Worm (Caenorhabditis elegans) whole organism, L4 larva: ENCODE results near the gene unc-6.

Experiments used
- F10B5.3 ChIP-seq: sonication (generic microtip); optimal IDR thresholded peaks from 2 replicates; lab custom pipeline; 2016; ENCODE audit warnings: mild to moderate bottlenecking, missing genetic modification characterization, missing compliant biosample characterization
- F26F4.8 ChIP-seq: fragments of 200-800 bp; sonication (Bioruptor generic); conservative IDR thresholded peaks from 2 replicates; pipeline ENCODE4 v1.3.6; 2022; ENCODE audit warnings: missing genetic modification characterization, missing compliant biosample characterization
- F37D6.2 ChIP-seq: sonication (generic microtip); optimal IDR thresholded peaks from 2 replicates; lab custom pipeline; 2016; ENCODE audit warnings: mild to moderate bottlenecking, missing genetic modification characterization, missing compliant biosample characterization
- F49E8.2 ChIP-seq: sonication (generic microtip); optimal IDR thresholded peaks from 2 replicates; lab custom pipeline; 2016; ENCODE audit warnings: missing compliant biosample characterization, mild to moderate bottlenecking, missing genetic modification characterization, borderline replicate concordance
- R02D3.7 ChIP-seq: fragments of 150-350 bp; sonication (generic microtip); optimal IDR thresholded peaks from 3 replicates; lab custom pipeline; 2014; ENCODE audit warnings: missing biosample characterization, missing genetic modification characterization
- T20F7.1 ChIP-seq: fragments of 200-800 bp; sonication (Bioruptor generic); optimal IDR thresholded peaks from 2 replicates; lab custom pipeline; 2018; ENCODE audit warnings: mild to moderate bottlenecking, missing genetic modification characterization, missing compliant biosample characterization
- Y105C5A.15 ChIP-seq: fragments of 200-800 bp; sonication (Bioruptor generic); IDR thresholded peaks from 2 replicates; pipeline ENCODE4 v1.3.6; 2022; ENCODE audit warnings: missing genetic modification characterization, missing compliant biosample characterization
- Y5F2A.4 ChIP-seq: fragments of 200-800 bp; sonication (Bioruptor generic); optimal IDR thresholded peaks from 2 replicates; lab custom pipeline; 2018; ENCODE audit warnings: mild to moderate bottlenecking, missing genetic modification characterization, missing compliant biosample characterization
- aha-1 ChIP-seq: fragments of 150-350 bp; peaks from one replicate; lab custom pipeline; 2014; ENCODE audit warnings: missing biosample characterization, missing genetic modification characterization
- aly-2 ChIP-seq: sonication (generic microtip); optimal IDR thresholded peaks from 2 replicates; lab custom pipeline; 2018; ENCODE audit warnings: missing biosample characterization, missing genetic modification characterization
- attf-4 ChIP-seq: sonication (generic microtip); optimal IDR thresholded peaks from 3 replicates; lab custom pipeline; 2017; ENCODE audit warnings: missing biosample characterization, missing genetic modification characterization
- ces-1 ChIP-seq: fragments of 150-350 bp; sonication (generic microtip); optimal IDR thresholded peaks from 4 replicates; lab custom pipeline; 2014; ENCODE audit warnings: missing biosample characterization, missing genetic modification reagents, missing genetic modification characterization
- ctbp-1 ChIP-seq: fragments of 200-800 bp; sonication (Bioruptor generic); IDR thresholded peaks from 2 replicates; pipeline ENCODE4 v1.3.6; 2022; ENCODE audit warnings: missing genetic modification reagents, missing genetic modification characterization, missing compliant biosample characterization
- daf-12 ChIP-seq: fragments of 150-350 bp; optimal IDR thresholded peaks from 2 replicates; lab custom pipeline; 2014; ENCODE audit warnings: missing biosample characterization, missing genetic modification reagents, missing genetic modification characterization
- daf-16 ChIP-seq, 3 experiments: sonication (generic microtip); optimal IDR thresholded peaks; 2 replicates each; lab custom pipeline; 2016 to 2017; ENCODE audit warnings: missing genetic modification characterization in 3 of 3, missing genetic modification reagents in 3 of 3, mild to moderate bottlenecking in 2 of 3, missing compliant biosample characterization in 2 of 3, missing biosample characterization in 1 of 3, moderate library complexity in 1 of 3
- daf-8 ChIP-seq: fragments of 200-800 bp; sonication (Bioruptor generic); IDR thresholded peaks from 2 replicates; pipeline ENCODE4 v1.3.6; 2022; ENCODE audit warnings: missing genetic modification characterization, missing compliant biosample characterization
- dmd-6 ChIP-seq: fragments of 200-800 bp; sonication (Bioruptor generic); IDR thresholded peaks from 2 replicates; pipeline ENCODE4 v1.3.6; 2022; ENCODE audit warnings: missing genetic modification reagents, missing genetic modification characterization, missing compliant biosample characterization
- dmd-9 ChIP-seq: fragments of 200-800 bp; sonication (Bioruptor generic); IDR thresholded peaks from 2 replicates; pipeline ENCODE4 v1.3.6; 2022; ENCODE audit warnings: missing genetic modification reagents, missing genetic modification characterization, missing compliant biosample characterization
- dve-1 ChIP-seq: sonication (generic microtip); optimal IDR thresholded peaks from 2 replicates; lab custom pipeline; 2017; ENCODE audit warnings: antibody characterized with exemption, mild to moderate bottlenecking, missing genetic modification characterization, missing compliant biosample characterization; ENCODE audit not compliant: insufficient read depth
- egl-27 ChIP-seq: sonication (generic microtip); optimal IDR thresholded peaks from 3 replicates; lab custom pipeline; 2017; ENCODE audit warnings: missing biosample characterization, missing genetic modification reagents, missing genetic modification characterization
- egl-43 ChIP-seq: fragments of 200-800 bp; sonication (Bioruptor generic); IDR thresholded peaks from 2 replicates; pipeline ENCODE4 v1.3.6; 2022; ENCODE audit warnings: missing genetic modification reagents, missing genetic modification characterization, missing compliant biosample characterization
- hlh-11 ChIP-seq: fragments of 200-800 bp; sonication (Bioruptor generic); optimal IDR thresholded peaks from 2 replicates; lab custom pipeline; 2018; ENCODE audit warnings: mild to moderate bottlenecking, missing genetic modification characterization, missing compliant biosample characterization
- hlh-30 ChIP-seq: sonication (generic microtip); optimal IDR thresholded peaks from 2 replicates; lab custom pipeline; 2017; ENCODE audit warnings: antibody characterized with exemption, mild to moderate bottlenecking, missing genetic modification characterization, missing compliant biosample characterization; ENCODE audit not compliant: insufficient read depth
- lin-13 ChIP-seq: fragments of 150-350 bp; optimal IDR thresholded peaks from 2 replicates; lab custom pipeline; 2014; ENCODE audit warnings: missing biosample characterization, missing genetic modification reagents, missing genetic modification characterization
- lin-15B ChIP-seq: fragments of 150-350 bp; sonication (generic microtip); optimal IDR thresholded peaks from 3 replicates; lab custom pipeline; 2014; ENCODE audit warnings: missing biosample characterization, missing genetic modification characterization
- lin-29 ChIP-seq: fragments of 200-800 bp; sonication (Bioruptor generic); IDR thresholded peaks from 2 replicates; pipeline ENCODE4 v1.3.6; 2022; ENCODE audit warnings: missing genetic modification reagents, missing genetic modification characterization, missing compliant biosample characterization
- lin-38 ChIP-seq: fragments of 200-800 bp; sonication (Bioruptor generic); IDR thresholded peaks from 2 replicates; pipeline ENCODE4 v1.3.6; 2022; ENCODE audit warnings: missing genetic modification reagents, missing genetic modification characterization, missing compliant biosample characterization
- lin-39 ChIP-seq: fragments of 150-350 bp; optimal IDR thresholded peaks from 2 replicates; lab custom pipeline; 2014; ENCODE audit warnings: missing biosample characterization, missing genetic modification reagents, missing genetic modification characterization
- lir-3 ChIP-seq: sonication (generic microtip); optimal IDR thresholded peaks from 2 replicates; lab custom pipeline; 2016; ENCODE audit warnings: mild to moderate bottlenecking, missing genetic modification characterization, missing compliant biosample characterization
- lsy-2 ChIP-seq, 2 experiments: fragments of 150-350 bp in 1 of 2; sonication (generic microtip) in 1 of 2; optimal IDR thresholded peaks; 2 replicates each; lab custom pipeline; 2014 to 2017; ENCODE audit warnings: missing biosample characterization in 2 of 2, missing genetic modification characterization in 2 of 2
- mxl-2 ChIP-seq: fragments of 200-800 bp; sonication (Bioruptor generic); conservative IDR thresholded peaks from 2 replicates; pipeline ENCODE4 v1.3.6; 2022; ENCODE audit warnings: missing genetic modification reagents, missing genetic modification characterization, missing compliant biosample characterization
- nhr-10 ChIP-seq: fragments of 150-350 bp; optimal IDR thresholded peaks from 2 replicates; lab custom pipeline; 2014; ENCODE audit warnings: missing biosample characterization, missing genetic modification characterization
- nhr-102 ChIP-seq: sonication (generic microtip); optimal IDR thresholded peaks from 2 replicates; lab custom pipeline; 2016; ENCODE audit warnings: mild to moderate bottlenecking, missing genetic modification characterization, moderate library complexity, missing compliant biosample characterization
- nhr-111 ChIP-seq: fragments of 200-800 bp; sonication (Bioruptor generic); optimal IDR thresholded peaks from 2 replicates; lab custom pipeline; 2018; ENCODE audit warnings: mild to moderate bottlenecking, missing genetic modification characterization, missing compliant biosample characterization
- nhr-237 ChIP-seq: sonication (generic microtip); optimal IDR thresholded peaks from 2 replicates; lab custom pipeline; 2017; ENCODE audit warnings: missing biosample characterization, missing genetic modification characterization
- nhr-28 ChIP-seq: fragments of 150-350 bp; optimal IDR thresholded peaks from 2 replicates; lab custom pipeline; 2014; ENCODE audit warnings: missing biosample characterization, missing genetic modification characterization
- nhr-48 ChIP-seq: sonication (generic microtip); optimal IDR thresholded peaks from 2 replicates; lab custom pipeline; 2016; ENCODE audit warnings: mild to moderate bottlenecking, missing genetic modification characterization, missing compliant biosample characterization
- nhr-6 ChIP-seq: fragments of 150-350 bp; optimal IDR thresholded peaks from 2 replicates; lab custom pipeline; 2014; ENCODE audit warnings: missing biosample characterization, missing genetic modification characterization
- nhr-77 ChIP-seq: fragments of 150-350 bp; optimal IDR thresholded peaks from 2 replicates; lab custom pipeline; 2014; ENCODE audit warnings: missing biosample characterization, missing genetic modification characterization
- pha-4 ChIP-seq, 2 experiments: fragments of 150-350 bp in 1 of 2; fragments of 200-800 bp in 1 of 2; sonication (Bioruptor generic) in 1 of 2; IDR thresholded peaks in 1 of 2; optimal IDR thresholded peaks in 1 of 2; 2 replicates each; pipeline versions ENCODE4 v1.3.6 to Lab custom; 2014 to 2022; ENCODE audit warnings: missing genetic modification characterization in 2 of 2, missing genetic modification reagents in 2 of 2, missing biosample characterization in 1 of 2, missing compliant biosample characterization in 1 of 2
- php-3 ChIP-seq: fragments of 200-800 bp; sonication (Bioruptor generic); IDR thresholded peaks from 2 replicates; pipeline ENCODE4 v1.3.6; 2022; ENCODE audit warnings: missing genetic modification reagents, missing genetic modification characterization, missing compliant biosample characterization
- rbr-2 ChIP-seq: sonication (generic microtip); optimal IDR thresholded peaks from 2 replicates; lab custom pipeline; 2016; ENCODE audit warnings: missing genotype, missing genetic modification characterization, missing compliant biosample characterization
- saeg-2 ChIP-seq: fragments of 200-800 bp; sonication (Bioruptor generic); IDR thresholded peaks from 2 replicates; pipeline ENCODE4 v1.3.6; 2022; ENCODE audit warnings: missing genetic modification reagents, missing genetic modification characterization, missing compliant biosample characterization
- snpc-1.2 ChIP-seq: fragments of 200-800 bp; sonication (Bioruptor generic); IDR thresholded peaks from 2 replicates; pipeline ENCODE4 v1.3.6; 2022; ENCODE audit warnings: missing genetic modification reagents, missing genetic modification characterization, missing compliant biosample characterization
- snpc-4 ChIP-seq: fragments of 150-350 bp; optimal IDR thresholded peaks from 2 replicates; lab custom pipeline; 2014; ENCODE audit warnings: missing biosample characterization, missing genetic modification characterization
- unc-39 ChIP-seq: sonication (generic microtip); optimal IDR thresholded peaks from 2 replicates; lab custom pipeline; 2017; ENCODE audit warnings: missing biosample characterization, missing genetic modification characterization
- zip-2 ChIP-seq: fragments of 150-350 bp; optimal IDR thresholded peaks from 2 replicates; lab custom pipeline; 2014; ENCODE audit warnings: missing biosample characterization, missing genetic modification characterization

The unc-6 gene

DNA sequence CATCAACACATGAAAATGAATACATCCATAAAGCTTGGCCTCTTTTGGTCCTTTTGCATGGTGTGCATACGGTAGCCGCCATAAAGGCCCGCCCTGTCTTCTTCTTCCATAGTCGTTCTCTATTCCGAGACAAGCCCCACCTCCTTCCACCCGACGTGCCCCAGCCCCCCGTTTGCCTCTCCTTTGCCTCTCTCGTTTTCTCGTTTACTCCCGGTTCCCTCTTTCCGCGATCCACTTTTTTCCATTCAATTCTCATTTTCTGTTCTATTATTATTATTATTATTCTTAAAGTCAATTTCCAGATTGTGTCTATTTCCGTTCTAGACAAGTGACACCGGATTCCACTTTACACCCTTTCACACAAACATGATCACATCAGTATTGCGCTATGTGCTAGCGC is at the start of gene unc-6:
Gene unc-6, plus strand, starts transcription at position 301 of the 400 bp plus-strand sequence.
- TF ChIP-seq ctbp-1 (GFP tag; lab: Robert Waterston, UW) (no peak), hlh-30 (tag; lab: Kevin White, UChicago) (no peak), nhr-111 (GFP tag; lab: Kevin White, UChicago) (no peak)

DNA sequence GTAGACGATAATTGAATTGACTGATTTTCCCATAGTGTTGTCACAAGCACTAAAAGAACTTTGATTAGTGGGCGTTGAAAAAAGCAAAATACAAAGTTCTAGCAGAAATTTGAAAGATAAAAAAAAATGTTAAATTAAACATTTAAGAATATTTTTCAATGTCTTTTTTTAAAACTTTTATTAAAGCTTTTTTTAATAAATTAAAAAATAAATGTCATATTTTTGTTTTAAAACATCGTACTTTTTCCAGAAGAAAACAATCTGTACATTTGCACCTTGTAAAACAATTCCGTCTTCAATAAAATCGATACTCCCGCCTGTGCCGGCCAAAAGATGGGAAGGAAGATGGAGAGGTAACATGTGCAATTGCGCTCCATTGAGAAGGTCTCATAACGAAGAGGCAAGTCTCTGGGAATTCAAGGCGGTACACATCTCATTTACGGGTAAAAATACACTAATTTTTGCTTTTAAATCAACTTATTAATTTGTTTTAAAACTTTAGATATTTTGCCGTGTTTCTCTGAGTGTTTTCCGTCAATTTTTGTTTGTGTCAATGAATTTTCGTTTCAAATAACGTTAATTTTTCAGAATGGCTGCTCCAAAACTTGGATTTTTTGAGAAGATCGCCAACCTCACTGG is 48.7 kb upstream of the unc-6 start, which contains the start of the genes glr-6 and asg-2:
Gene glr-6, minus strand, starts transcription at position 51 of the 639 bp plus-strand sequence.
Gene asg-2, plus strand, starts transcription at position 589 of the 639 bp plus-strand sequence.
- peak; percentile 71 for TF ChIP-seq rbr-2 (tag; lab: Kevin White, UChicago)
- no peak for TF ChIP-seq dmd-9 (GFP tag; lab: Robert Waterston, UW)
- TF ChIP-seq daf-12 (tag; lab: Kevin White, UChicago): no peak
- peak; percentile 74 for TF ChIP-seq nhr-6 (tag; lab: Kevin White, UChicago)
- no peak for TF ChIP-seq lin-39
- peak; percentile 75 for TF ChIP-seq hlh-11 (tag; lab: Kevin White, UChicago)
- TF ChIP-seq lir-3 (tag; lab: Kevin White, UChicago): no peak
- no peak for TF ChIP-seq mxl-2
- no peak for TF ChIP-seq F10B5.3 (tag; lab: Kevin White, UChicago)
- no peak for TF ChIP-seq egl-27 (tag; lab: Kevin White, UChicago)
- TF ChIP-seq F49E8.2 (tag; lab: Kevin White, UChicago): no peak
- TF ChIP-seq R02D3.7 (tag; lab: Kevin White, UChicago): peak; percentile 44
- peak; percentile 97 for TF ChIP-seq lin-38 (GFP tag; lab: Robert Waterston, UW)
- peak; percentile 22 for TF ChIP-seq nhr-48 (tag; lab: Kevin White, UChicago)
- peak; percentile 56 for TF ChIP-seq dmd-6 (GFP tag; lab: Robert Waterston, UW)
- TF ChIP-seq lin-13 (GFP tag; lab: Kevin White, UChicago): peak; percentile 78
- TF ChIP-seq T20F7.1 (GFP tag; lab: Kevin White, UChicago): peak; percentile 68
- TF ChIP-seq saeg-2: no peak
- TF ChIP-seq zip-2 (tag; lab: Kevin White, UChicago): no peak
- no peak for TF ChIP-seq lin-29 (GFP tag; lab: Robert Waterston, UW)
- peak; percentile 57 for TF ChIP-seq lin-15B (tag; lab: Kevin White, UChicago)
- TF ChIP-seq snpc-1.2 (GFP tag; lab: Robert Waterston, UW): no peak
- peak; percentile 88 for TF ChIP-seq nhr-28
- TF ChIP-seq dve-1 (tag; lab: Kevin White, UChicago): peak; percentile 87
- TF ChIP-seq nhr-111 (GFP tag; lab: Kevin White, UChicago): no peak
- no peak for TF ChIP-seq egl-43 (GFP tag; lab: Robert Waterston, UW)
- TF ChIP-seq daf-16 (GFP tag; optimal IDR thresholded peaks at IDR 0.05; lab: Kevin White, UChicago): peak in 1 of 2 experiments; percentile 38
- TF ChIP-seq daf-16 (tag; optimal IDR thresholded peaks at IDR 0.05; lab: Kevin White, UChicago): peak; percentile 80
- no peak for TF ChIP-seq Y5F2A.4 (GFP tag; lab: Kevin White, UChicago)
- peak in 1 of 2 experiments; percentile 90 for TF ChIP-seq lsy-2 (tag; optimal IDR thresholded peaks at IDR 0.05; lab: Kevin White, UChicago)
- TF ChIP-seq nhr-10 (tag; lab: Kevin White, UChicago): no peak
- TF ChIP-seq pha-4 (GFP tag; IDR thresholded peaks at IDR 0.05; lab: Robert Waterston, UW): 0 out of 2 replicates have a peak, but pooled peaks have one; percentile 48
- TF ChIP-seq pha-4 (tag; optimal IDR thresholded peaks at IDR 0.05; lab: Kevin White, UChicago): peak; percentile 95
- TF ChIP-seq ctbp-1 (GFP tag; lab: Robert Waterston, UW): 0 out of 2 replicates have a peak, but pooled peaks have one; percentile 39
- TF ChIP-seq aly-2: no peak
- TF ChIP-seq F26F4.8: no peak
- no peak for TF ChIP-seq daf-8 (GFP tag; lab: Robert Waterston, UW)
- peak; percentile 21 for TF ChIP-seq nhr-102 (tag; lab: Kevin White, UChicago)
- TF ChIP-seq nhr-237 (tag; lab: Kevin White, UChicago): no peak
- TF ChIP-seq unc-39 (tag; lab: Kevin White, UChicago): no peak
- no peak for TF ChIP-seq snpc-4 (tag; lab: Kevin White, UChicago)
- TF ChIP-seq Y105C5A.15 (GFP tag; lab: Robert Waterston, UW): no peak
- peak; percentile 92 for TF ChIP-seq nhr-77 (tag; lab: Kevin White, UChicago)
- TF ChIP-seq F37D6.2: peak; percentile 0
- peak; percentile 96 for TF ChIP-seq aha-1 (tag; lab: Kevin White, UChicago)
- TF ChIP-seq attf-4 (tag; lab: Kevin White, UChicago): no peak
- TF ChIP-seq php-3: no peak
- no peak for TF ChIP-seq ces-1
